Fruit fly (Drosophila melanogaster): ENCODE measurements around the gene CG15878.

CG15878 gene

DNA sequence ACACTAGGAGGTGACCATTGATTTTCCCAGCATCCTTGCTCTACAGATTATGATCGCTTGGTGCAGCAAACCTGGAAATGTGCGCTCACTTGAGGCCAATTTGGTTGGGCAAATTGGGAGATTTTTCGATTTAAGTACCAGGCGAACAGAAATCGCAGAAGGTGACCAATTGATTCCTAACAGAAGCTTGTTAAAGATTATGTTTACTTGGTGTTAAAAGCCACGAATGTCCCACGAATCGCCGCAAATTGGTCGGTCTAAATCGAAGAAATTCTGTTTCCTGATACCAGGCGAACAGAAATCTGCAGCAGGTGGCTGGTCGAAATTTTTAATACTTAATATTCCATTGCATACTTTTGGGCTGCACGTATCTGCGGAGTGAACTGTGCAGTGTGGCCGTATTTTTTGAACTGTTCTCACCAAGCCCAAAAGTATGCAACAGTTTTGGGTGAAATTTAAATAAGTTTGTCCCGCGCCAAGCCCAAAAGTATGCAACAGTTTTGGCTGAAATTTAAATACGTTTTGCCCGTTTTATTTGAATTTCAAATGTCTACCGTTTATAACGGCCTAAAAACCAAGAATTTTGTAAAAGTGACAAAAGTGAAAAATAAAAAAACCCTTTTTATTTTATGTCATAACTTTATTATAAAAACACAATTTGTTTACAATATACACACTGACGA lies 31.7 kb upstream of the CG15878 start, which contains the start of gene CG32301:
Gene CG32301 (plus strand): TSS at position 633 of the 683 bp plus-strand sequence.
- TF ChIP-seq Rel (GFP tag; optimal IDR thresholded peaks at IDR 0.05), result no peak
- no peak for TF ChIP-seq Rel (tag; optimal IDR thresholded peaks at IDR 0.05)
- no peak for TF ChIP-seq CG32264 (GFP tag; optimal IDR thresholded peaks at IDR 0.05)
- no peak for TF ChIP-seq foxo (GFP tag; optimal IDR thresholded peaks at IDR 0.05)
- no peak for TF ChIP-seq fru (GFP tag; optimal IDR thresholded peaks at IDR 0.05)
- TF ChIP-seq Vsx2 (GFP tag; optimal IDR thresholded peaks at IDR 0.05; ENCODE audit: partially characterized antibody), result peak; percentile 46
- TF ChIP-seq HLH106 (tag; optimal IDR thresholded peaks at IDR 0.05), result no peak
- TF ChIP-seq Myc (optimal IDR thresholded peaks at IDR 0.05), result peak; percentile 96
- TF ChIP-seq N (GFP tag; optimal IDR thresholded peaks at IDR 0.05), result peak; percentile 15

dm6 chr3L:2237543-2238233 lies 25.4 kb upstream of the CG15878 start, which contains the start of gene ACXD:
TSS of gene ACXD (plus strand) at chr3L:2237608.
- TF ChIP-seq N (GFP tag; optimal IDR thresholded peaks at IDR 0.05), result no peak
- TF ChIP-seq sv (GFP tag; optimal IDR thresholded peaks at IDR 0.05), result no peak
- TF ChIP-seq Dif (GFP tag; optimal IDR thresholded peaks at IDR 0.05; ENCODE audit: partially characterized antibody), result peak; percentile 26
- no peak for TF ChIP-seq Hr78 (GFP tag; optimal IDR thresholded peaks at IDR 0.05)
- TF ChIP-seq h (GFP tag; optimal IDR thresholded peaks at IDR 0.05), result peak; percentile 58
- TF ChIP-seq rgr (GFP tag; optimal IDR thresholded peaks at IDR 0.05), result no peak
- TF ChIP-seq pan (optimal IDR thresholded peaks at IDR 0.05), result no peak
- no peak for TF ChIP-seq tai (GFP tag; optimal IDR thresholded peaks at IDR 0.05)
- TF ChIP-seq GATAd (GFP tag; optimal IDR thresholded peaks at IDR 0.05), result no peak
- TF ChIP-seq woc (GFP tag; optimal IDR thresholded peaks at IDR 0.05), result no peak
- TF ChIP-seq jim (GFP tag; optimal IDR thresholded peaks at IDR 0.05), result no peak
- no peak for TF ChIP-seq Dfd (GFP tag; optimal IDR thresholded peaks at IDR 0.05)
- no peak for TF ChIP-seq HLH106 (tag; optimal IDR thresholded peaks at IDR 0.05)
- no peak for TF ChIP-seq Jra (GFP tag; optimal IDR thresholded peaks at IDR 0.05)
- no peak for TF ChIP-seq Rel (GFP tag; optimal IDR thresholded peaks at IDR 0.05)
- peak; percentile 85 for TF ChIP-seq Rel (tag; optimal IDR thresholded peaks at IDR 0.05)
- TF ChIP-seq fru (GFP tag; optimal IDR thresholded peaks at IDR 0.05), result no peak
- TF ChIP-seq psq (GFP tag; optimal IDR thresholded peaks at IDR 0.05), result no peak
- TF ChIP-seq br (GFP tag; optimal IDR thresholded peaks at IDR 0.05), result no peak
- TF ChIP-seq usp (GFP tag; optimal IDR thresholded peaks at IDR 0.05), result no peak
- peak; percentile 27 for TF ChIP-seq Hr83 (GFP tag; optimal IDR thresholded peaks at IDR 0.05; ENCODE audit: poor library complexity, severe bottlenecking)
- no peak for TF ChIP-seq sage (GFP tag; optimal IDR thresholded peaks at IDR 0.05)
- TF ChIP-seq Vsx2 (GFP tag; optimal IDR thresholded peaks at IDR 0.05; ENCODE audit: partially characterized antibody), result peak; percentile 35
- TF ChIP-seq brk (GFP tag; optimal IDR thresholded peaks at IDR 0.05), result no peak
- TF ChIP-seq Myc (optimal IDR thresholded peaks at IDR 0.05), result no peak
- no peak for TF ChIP-seq CG9705 (GFP tag; optimal IDR thresholded peaks at IDR 0.05)
- TF ChIP-seq OdsH (GFP tag; optimal IDR thresholded peaks at IDR 0.05), result no peak
- no peak for TF ChIP-seq CrebA (GFP tag; optimal IDR thresholded peaks at IDR 0.05; ENCODE audit: borderline replicate concordance)

DNA sequence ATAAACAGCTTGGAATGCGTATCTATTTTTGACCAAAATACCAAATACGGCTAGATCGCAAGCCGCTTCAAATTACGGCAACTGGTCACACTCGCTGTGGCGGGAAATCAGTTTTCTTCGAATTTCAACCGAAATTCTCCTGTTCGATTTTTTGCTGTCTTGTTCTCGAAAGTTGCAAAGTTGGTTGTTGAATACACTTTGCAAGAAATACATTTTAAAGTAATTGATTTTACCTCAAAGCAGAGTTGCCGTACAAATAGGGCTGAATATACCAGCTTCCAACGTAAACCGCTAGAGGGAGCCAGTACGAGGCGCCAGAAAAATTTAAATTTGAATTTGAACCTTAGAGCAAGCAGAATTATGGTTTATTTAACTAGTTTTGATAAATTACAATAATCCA lies 24.7 kb upstream of the CG15878 start, which contains the start of gene CG9018:
Gene CG9018 (minus strand): TSS at position 43 of the 400 bp plus-strand sequence.
- TF ChIP-seq br (GFP tag; optimal IDR thresholded peaks at IDR 0.05), result no peak
- TF ChIP-seq dsf (GFP tag; optimal IDR thresholded peaks at IDR 0.05; ENCODE audit: borderline replicate concordance), result no peak
- TF ChIP-seq HLH106 (tag; optimal IDR thresholded peaks at IDR 0.05), result no peak
- peak; percentile 62 for TF ChIP-seq Myc (optimal IDR thresholded peaks at IDR 0.05)
- TF ChIP-seq pan (optimal IDR thresholded peaks at IDR 0.05), result no peak
- peak in 1 of 2 experiments; percentile 3 for TF ChIP-seq foxo (GFP tag; optimal IDR thresholded peaks at IDR 0.05)
- TF ChIP-seq Hr83 (GFP tag; optimal IDR thresholded peaks at IDR 0.05; ENCODE audit: poor library complexity, severe bottlenecking), result peak; percentile 12

DNA sequence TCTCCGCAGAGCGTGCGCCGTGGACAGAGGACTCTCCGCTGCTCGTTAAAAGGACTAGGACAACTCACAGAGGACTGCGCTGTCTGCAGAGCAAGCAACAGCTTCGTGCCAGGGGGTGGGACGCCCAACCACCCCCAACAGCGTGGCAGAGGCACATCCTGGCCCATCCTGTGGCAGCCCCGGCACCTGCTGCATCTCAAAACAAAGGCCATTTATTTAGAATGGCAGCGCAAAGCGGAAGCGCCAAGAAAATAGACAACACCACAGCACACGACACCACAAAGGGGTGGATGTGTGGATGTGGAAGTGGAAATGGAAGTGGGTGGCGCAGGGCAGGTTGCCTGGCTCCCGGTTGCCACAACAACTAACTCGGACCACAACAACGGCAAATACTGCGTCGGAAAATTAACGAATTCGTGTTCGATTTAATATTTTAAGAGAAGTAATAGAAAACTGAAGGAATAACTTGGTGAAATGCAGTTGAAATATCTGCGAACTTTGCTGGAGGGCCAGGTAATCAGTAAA lies 16.9 kb upstream of the CG15878 start, which contains the start of gene Oseg2:
Gene Oseg2 (plus strand): TSS at position 475 of the 525 bp plus-strand sequence.
- TF ChIP-seq Mio (GFP tag; optimal IDR thresholded peaks at IDR 0.05), result no peak
- TF ChIP-seq dl (GFP tag; optimal IDR thresholded peaks at IDR 0.05; ENCODE audit: insufficient read depth in 1 of 2, partially characterized antibody in 2 of 2), result peak in 1 of 2 experiments; percentile 29
- TF ChIP-seq Rel (GFP tag; optimal IDR thresholded peaks at IDR 0.05), result no peak
- TF ChIP-seq Rel (tag; optimal IDR thresholded peaks at IDR 0.05), result no peak
- no peak for TF ChIP-seq jim (GFP tag; optimal IDR thresholded peaks at IDR 0.05)
- peak; percentile 25 for TF ChIP-seq Dif (GFP tag; optimal IDR thresholded peaks at IDR 0.05; ENCODE audit: partially characterized antibody)

Measured in whole organism, wandering third instar larva.